Fruit fly (Drosophila melanogaster): ENCODE results near the gene CG8664.
A peak's percentile ranks its signal among the peaks of the same experiment; 100 is the strongest.

Gene CG8664

dm6 chrX:17305544-17305943, 23.0 kb upstream of the CG8664 start (continued):
- peak; percentile 70; the same call in 2 of the 3 replicates for TF ChIP-seq CG7963 (GFP tag; IDR thresholded peaks at IDR 0.05; ENCODE audit: partially characterized antibody)
- TF ChIP-seq BEAF-32 (GFP tag; optimal IDR thresholded peaks at IDR 0.05), result peak; percentile 57
- peak; percentile 45; the same call in 1 of the 2 replicates for TF ChIP-seq MBD-R2 (GFP tag; IDR thresholded peaks at IDR 0.05)
- peak; percentile 69; the same call in 1 of the 2 replicates for TF ChIP-seq bbx (GFP tag; IDR thresholded peaks at IDR 0.05; ENCODE audit: partially characterized antibody)
- peak; percentile 58 for TF ChIP-seq CG17385 (GFP tag; optimal IDR thresholded peaks at IDR 0.05)
- TF ChIP-seq CG11085 (GFP tag; IDR thresholded peaks at IDR 0.05), result no peak
- peak; percentile 14 for TF ChIP-seq CG12391 (tag; optimal IDR thresholded peaks at IDR 0.05)
- TF ChIP-seq CG13287 (GFP tag; IDR thresholded peaks at IDR 0.05; ENCODE audit: partially characterized antibody), result peak; percentile 81
- TF ChIP-seq CG4328 (GFP tag; optimal IDR thresholded peaks at IDR 0.05), result no peak
- no peak for TF ChIP-seq BtbVII (GFP tag; optimal IDR thresholded peaks at IDR 0.05)
- 0 out of 2 replicates have a peak, but pooled peaks have one; percentile 23 for TF ChIP-seq Dref (GFP tag; IDR thresholded peaks at IDR 0.05)
- TF ChIP-seq CG8478 (optimal IDR thresholded peaks at IDR 0.05), result no peak
- peak in 1 of 2 experiments; percentile 70 for TF ChIP-seq insv (GFP tag; optimal IDR thresholded peaks at IDR 0.05)
- peak; percentile 71 for TF ChIP-seq zen (tag; optimal IDR thresholded peaks at IDR 0.05)
- TF ChIP-seq CG12769 (tag; optimal IDR thresholded peaks at IDR 0.05), result peak; percentile 13
- peak; percentile 65 for TF ChIP-seq B-H2 (GFP tag; optimal IDR thresholded peaks at IDR 0.05)
- TF ChIP-seq Six4 (GFP tag; optimal IDR thresholded peaks at IDR 0.05), result no peak
- peak; percentile 95 for TF ChIP-seq Dp (GFP tag; optimal IDR thresholded peaks at IDR 0.05)
- no peak for TF ChIP-seq CG9609 (GFP tag; optimal IDR thresholded peaks at IDR 0.05)
- TF ChIP-seq al (GFP tag; IDR thresholded peaks at IDR 0.05), result no peak
- no peak for TF ChIP-seq Tbp (GFP tag; optimal IDR thresholded peaks at IDR 0.05)
- no peak for TF ChIP-seq ewg (GFP tag; optimal IDR thresholded peaks at IDR 0.05)
- TF ChIP-seq fd64A (GFP tag; optimal IDR thresholded peaks at IDR 0.05), result no peak
- TF ChIP-seq ssp (GFP tag; IDR thresholded peaks at IDR 0.05), result no peak
- TF ChIP-seq Myb (GFP tag; optimal IDR thresholded peaks at IDR 0.05), result peak; percentile 97
- peak; percentile 4 for TF ChIP-seq nom (GFP tag; optimal IDR thresholded peaks at IDR 0.05)
- 0 out of 3 replicates have a peak, but pooled peaks have one; percentile 30 for TF ChIP-seq vnd (GFP tag; IDR thresholded peaks at IDR 0.05; ENCODE audit: partially characterized antibody)
- no peak for TF ChIP-seq Gug (GFP tag; IDR thresholded peaks at IDR 0.05)
- TF ChIP-seq pita (GFP tag; optimal IDR thresholded peaks at IDR 0.05), result no peak
- no peak for TF ChIP-seq peb (GFP tag; IDR thresholded peaks at IDR 0.05)
- no peak for TF ChIP-seq Bteb2 (GFP tag; optimal IDR thresholded peaks at IDR 0.05)
- TF ChIP-seq CG6765 (GFP tag; optimal IDR thresholded peaks at IDR 0.05), result no peak
- TF ChIP-seq CG34376 (GFP tag; optimal IDR thresholded peaks at IDR 0.05), result no peak
- no peak for TF ChIP-seq sob (GFP tag; IDR thresholded peaks at IDR 0.05)
- TF ChIP-seq CG16813 (GFP tag; IDR thresholded peaks at IDR 0.05; ENCODE audit: partially characterized antibody), result peak; percentile 52; the same call in 2 of the 3 replicates
- no peak for TF ChIP-seq Awh (GFP tag; IDR thresholded peaks at IDR 0.05)
- TF ChIP-seq CG3847 (GFP tag; IDR thresholded peaks at IDR 0.05), result peak; percentile 87
- no peak for TF ChIP-seq Rx (GFP tag; IDR thresholded peaks at IDR 0.05)
- no peak for TF ChIP-seq CG18764 (GFP tag; optimal IDR thresholded peaks at IDR 0.05)
- no peak for TF ChIP-seq D (optimal IDR thresholded peaks at IDR 0.05)
- no peak for TF ChIP-seq D (GFP tag; optimal IDR thresholded peaks at IDR 0.05)
- no peak for TF ChIP-seq kah (GFP tag; optimal IDR thresholded peaks at IDR 0.05)
- peak; percentile 69 for TF ChIP-seq amos (GFP tag; IDR thresholded peaks at IDR 0.05; ENCODE audit: partially characterized antibody)
- TF ChIP-seq Sry-δ (GFP tag; optimal IDR thresholded peaks at IDR 0.05), result peak; percentile 44
- TF ChIP-seq crp (GFP tag; optimal IDR thresholded peaks at IDR 0.05), result peak in 1 of 2 experiments; percentile 51
- TF ChIP-seq CG17361 (GFP tag; IDR thresholded peaks at IDR 0.05), result 0 out of 3 replicates have a peak, but pooled peaks have one; percentile 11
- TF ChIP-seq ap (GFP tag; IDR thresholded peaks at IDR 0.05), result no peak
- peak; percentile 10 for TF ChIP-seq CTCF (GFP tag; optimal IDR thresholded peaks at IDR 0.05)
- no peak for TF ChIP-seq grn (GFP tag; optimal IDR thresholded peaks at IDR 0.05)
- no peak for TF ChIP-seq CG2199 (GFP tag; IDR thresholded peaks at IDR 0.05)
- TF ChIP-seq CG42726 (GFP tag; IDR thresholded peaks at IDR 0.05; ENCODE audit: partially characterized antibody), result peak; percentile 31; the same call in 1 of the 2 replicates
